Worm (Caenorhabditis elegans): ENCODE results near the gene fbxa-35.

The fbxa-35 gene

DNA sequence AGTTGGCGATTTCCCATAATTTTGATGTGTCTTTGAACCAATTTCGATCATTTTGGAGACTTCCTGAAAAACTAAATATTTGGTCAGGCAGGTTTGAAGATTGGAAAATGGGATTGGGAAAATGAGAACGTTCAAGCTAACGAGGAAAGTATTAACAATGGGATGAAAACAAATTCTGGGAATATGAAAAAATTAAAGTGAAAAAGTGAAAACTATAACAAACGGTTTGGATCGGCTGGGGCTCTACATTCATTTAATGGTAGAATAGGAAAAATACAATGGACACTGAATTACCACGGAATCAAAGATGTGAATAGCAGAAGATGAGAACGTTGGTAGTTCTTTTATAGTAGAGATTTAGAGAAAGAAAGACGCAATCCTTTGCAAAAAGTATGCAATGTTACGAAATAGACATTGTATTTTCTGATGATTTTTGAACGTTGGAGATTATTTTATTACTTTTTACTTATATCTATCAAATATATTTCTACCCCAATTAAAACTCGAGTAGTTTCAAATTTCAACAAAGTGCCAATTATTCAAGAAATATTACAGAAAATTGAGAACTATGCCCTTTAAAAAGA is 6.9 kb upstream of the fbxa-35 start, which contains the start of gene fbxa-50:
Gene fbxa-50, minus strand, starts transcription at position 51 of the 584 bp plus-strand sequence.
- no peak for TF ChIP-seq him-1 (tag; optimal IDR thresholded peaks at IDR 0.05)
- no peak for TF ChIP-seq dao-5 (tag; optimal IDR thresholded peaks at IDR 0.05)
- TF ChIP-seq W03F9.2 (tag; optimal IDR thresholded peaks at IDR 0.05) = no peak

DNA sequence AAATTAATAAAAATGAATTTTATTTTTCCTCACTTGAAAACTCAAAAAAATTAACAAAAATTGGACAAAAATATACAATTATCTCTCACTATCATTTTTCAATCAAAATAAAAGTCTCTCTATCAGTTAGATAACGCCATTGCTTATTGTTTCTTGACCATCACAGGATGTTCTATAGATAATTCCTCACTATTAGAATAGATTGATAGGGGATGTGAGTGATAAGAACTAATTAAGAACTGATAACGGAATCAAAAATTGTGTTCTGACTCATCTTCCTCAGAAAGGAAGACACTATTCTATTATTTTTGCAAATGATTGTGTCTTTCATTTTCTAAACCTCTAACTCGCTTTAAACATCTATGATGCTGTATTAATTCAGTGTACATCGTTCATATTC is 6.3 kb upstream of the fbxa-35 start:
- TF ChIP-seq dao-5 (tag; optimal IDR thresholded peaks at IDR 0.05) (no peak), him-1 (tag; optimal IDR thresholded peaks at IDR 0.05) (no peak), W03F9.2 (tag; optimal IDR thresholded peaks at IDR 0.05) (no peak)

DNA sequence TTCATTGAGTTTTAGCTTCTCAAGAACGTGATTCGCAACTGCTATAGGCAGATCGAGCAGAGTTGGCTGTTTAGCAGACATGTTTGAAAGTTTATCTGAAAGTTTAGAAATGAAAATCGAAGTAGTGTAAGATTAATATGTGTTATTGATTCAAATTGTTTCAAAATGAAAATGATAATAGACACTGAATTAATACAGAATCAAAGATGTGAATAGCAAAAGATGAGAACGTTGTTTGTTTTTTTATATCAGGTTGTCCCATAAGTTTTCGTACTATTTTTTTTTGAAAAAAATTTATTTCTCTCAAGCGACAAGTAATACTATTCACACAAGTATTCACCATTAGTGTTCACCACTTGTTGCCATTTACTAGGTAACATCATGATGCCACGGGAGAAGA is 2.3 kb upstream of the fbxa-35 start, which contains the start of gene fbxa-36:
Gene fbxa-36, minus strand, starts transcription at position 101 of the 400 bp plus-strand sequence.
- no peak for TF ChIP-seq dao-5 (tag; optimal IDR thresholded peaks at IDR 0.05)
- no peak for TF ChIP-seq him-1 (tag; optimal IDR thresholded peaks at IDR 0.05)
- TF ChIP-seq W03F9.2 (tag; optimal IDR thresholded peaks at IDR 0.05) = no peak

DNA sequence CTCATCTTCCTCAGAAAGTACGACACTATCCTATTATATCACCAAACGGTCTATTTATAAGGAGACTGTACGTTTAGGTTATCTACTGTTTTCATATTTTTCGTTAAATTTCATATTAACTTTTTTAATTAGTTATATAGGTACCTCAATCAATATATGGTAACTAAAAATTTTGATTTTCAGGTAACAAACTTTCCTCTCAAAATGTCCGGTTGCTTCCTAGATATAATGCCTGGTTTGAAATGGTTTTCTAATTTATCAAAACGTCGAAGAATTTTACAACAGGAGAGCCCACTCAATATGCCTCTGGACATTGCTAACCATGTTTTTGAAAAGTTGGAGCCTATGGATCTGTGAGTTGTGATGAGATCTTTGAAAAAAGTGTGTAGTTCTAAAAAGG is 2.1 kb downstream of the fbxa-35 start, which contains the start of gene fbxa-28:
Gene fbxa-28, plus strand, starts transcription at position 301 of the 400 bp plus-strand sequence.
- TF ChIP-seq him-1 (tag; optimal IDR thresholded peaks at IDR 0.05) (no peak), W03F9.2 (tag; optimal IDR thresholded peaks at IDR 0.05) (no peak), dao-5 (tag; optimal IDR thresholded peaks at IDR 0.05) (no peak)

DNA sequence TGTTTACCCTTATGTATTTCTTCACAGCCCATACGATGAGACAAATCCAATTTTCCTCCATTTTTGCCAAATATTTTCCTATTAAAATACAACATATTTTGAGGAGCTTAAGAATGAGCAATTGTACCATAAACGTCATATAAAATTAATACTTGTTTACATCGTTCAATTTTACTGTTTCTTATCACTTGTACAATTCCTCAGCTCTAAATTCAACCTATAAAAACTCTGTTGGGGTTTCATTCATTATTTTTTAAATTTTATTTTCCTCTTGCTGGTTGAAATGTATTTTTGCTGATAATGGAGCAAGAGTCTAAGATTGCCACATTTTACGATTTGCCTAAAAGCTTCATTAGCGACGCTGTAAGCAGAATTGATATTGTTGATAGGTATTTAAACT is 7.9 kb downstream of the fbxa-35 start, which contains the start of gene fbxa-75:
Gene fbxa-75, plus strand, starts transcription at position 301 of the 400 bp plus-strand sequence.
- TF ChIP-seq dao-5 (tag; optimal IDR thresholded peaks at IDR 0.05) (no peak), him-1 (tag; optimal IDR thresholded peaks at IDR 0.05) (no peak), W03F9.2 (tag; optimal IDR thresholded peaks at IDR 0.05) (no peak)

DNA sequence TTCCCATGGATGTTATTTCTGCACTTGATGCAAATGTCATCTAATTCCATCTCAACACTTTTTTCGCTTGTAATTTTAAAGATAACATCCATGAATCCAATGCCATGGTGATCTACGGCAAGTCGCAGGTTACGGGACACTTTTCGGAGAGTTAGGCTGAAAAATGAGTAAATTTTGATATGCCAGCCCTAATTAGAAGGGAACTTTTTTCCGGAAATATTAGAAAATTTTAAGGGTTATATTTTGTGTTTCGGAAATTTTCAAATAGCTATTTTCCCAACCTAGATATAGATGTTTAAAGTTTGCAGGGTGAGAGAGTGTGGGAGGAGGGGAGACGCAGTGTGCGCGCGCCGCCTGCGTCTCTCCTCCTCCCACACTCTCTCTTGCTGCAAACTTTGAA is 11.9 kb downstream of the fbxa-35 start:
- TF ChIP-seq dao-5 (tag; optimal IDR thresholded peaks at IDR 0.05) (no peak), W03F9.2 (tag; optimal IDR thresholded peaks at IDR 0.05) (no peak), him-1 (tag; optimal IDR thresholded peaks at IDR 0.05) (no peak)

DNA sequence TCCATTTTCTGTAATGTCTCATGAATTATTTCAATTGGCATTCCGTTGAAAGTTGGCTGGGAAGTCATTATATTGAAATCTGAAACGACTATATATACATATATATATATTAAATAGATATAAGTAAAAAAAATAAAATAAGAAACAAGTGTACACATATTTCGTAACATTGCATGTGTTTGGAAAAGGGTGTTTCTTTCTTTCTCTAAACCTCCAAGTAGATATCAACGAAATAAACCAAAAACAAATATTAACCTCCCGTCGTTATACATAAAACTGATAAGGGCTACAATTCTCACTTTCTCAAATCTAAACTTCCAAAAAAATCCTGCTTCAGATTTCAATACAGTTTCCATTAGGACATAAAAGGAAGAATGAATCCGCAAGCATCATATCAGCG is 12.7 kb downstream of the fbxa-35 start, which contains the start of gene fbxa-79:
Gene fbxa-79, minus strand, starts transcription at position 86 of the 400 bp plus-strand sequence.
- TF ChIP-seq W03F9.2 (tag; optimal IDR thresholded peaks at IDR 0.05) = no peak

DNA sequence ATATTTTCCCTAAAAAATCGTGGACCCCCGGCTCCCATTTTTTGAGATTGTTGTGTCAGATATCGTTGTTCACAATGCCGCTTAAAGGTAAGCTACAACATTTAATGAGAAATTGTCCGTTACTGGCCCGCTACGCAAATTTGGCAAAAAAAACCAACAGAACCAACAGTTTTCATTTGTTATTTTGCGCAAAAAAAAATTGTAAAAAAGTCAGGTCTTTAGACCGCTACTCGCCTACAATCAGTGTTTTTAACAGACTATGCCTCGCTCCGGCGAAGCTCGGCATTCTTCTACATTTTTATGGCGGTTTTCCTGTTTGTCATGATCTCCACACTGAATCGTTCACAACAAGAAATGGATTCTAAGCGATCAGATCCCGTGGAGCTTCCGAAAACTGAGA is 13.4 kb downstream of the fbxa-35 start, which contains the start of gene Y82E9BL.12:
Gene Y82E9BL.12, plus strand, starts transcription at position 301 of the 400 bp plus-strand sequence.
- TF ChIP-seq W03F9.2 (tag; optimal IDR thresholded peaks at IDR 0.05) = no peak
- no peak for TF ChIP-seq him-1 (tag; optimal IDR thresholded peaks at IDR 0.05)
- no peak for TF ChIP-seq dao-5 (tag; optimal IDR thresholded peaks at IDR 0.05)

DNA sequence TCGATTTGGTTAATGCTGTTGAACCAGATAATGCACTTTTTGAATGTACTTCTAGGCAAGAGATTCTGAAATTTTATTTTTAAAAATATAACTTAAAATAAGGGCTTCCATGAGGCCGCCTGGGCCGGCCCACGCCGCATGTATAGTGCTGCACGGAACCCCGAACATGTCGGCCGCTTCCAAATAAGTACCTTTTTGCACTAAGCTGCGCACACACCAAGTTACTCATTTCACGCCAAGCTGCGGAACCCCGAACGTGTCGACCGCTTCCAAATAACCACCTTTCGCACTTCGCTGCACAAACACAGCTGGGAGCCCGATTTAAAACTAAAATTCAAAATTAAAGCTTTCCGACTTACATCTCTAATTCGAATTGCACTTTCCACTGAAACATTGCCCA is 15.9 kb downstream of the fbxa-35 start:
- TF ChIP-seq him-1 (tag; optimal IDR thresholded peaks at IDR 0.05) = no peak
- TF ChIP-seq W03F9.2 (tag; optimal IDR thresholded peaks at IDR 0.05) = no peak
- TF ChIP-seq dao-5 (tag; optimal IDR thresholded peaks at IDR 0.05) = no peak

DNA sequence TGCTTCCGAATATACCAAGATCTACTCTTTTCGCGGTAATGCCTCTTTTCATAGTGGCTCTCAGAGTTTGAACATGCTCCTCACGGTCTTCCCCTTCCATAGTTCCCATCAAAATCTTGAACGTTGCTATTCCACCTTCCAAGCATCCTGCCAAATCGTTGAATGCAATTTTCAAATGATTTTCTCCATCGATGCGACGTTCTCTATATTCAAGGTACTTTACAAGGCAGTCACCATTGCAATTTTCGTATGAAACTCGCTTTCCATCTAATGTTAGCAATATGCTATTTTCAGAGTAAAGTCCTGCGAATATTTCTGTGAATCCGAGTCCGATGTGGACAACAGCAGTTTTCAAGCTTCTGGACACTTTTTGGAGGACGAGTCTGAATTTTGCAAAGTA is 18.8 kb downstream of the fbxa-35 start:
- TF ChIP-seq W03F9.2 (tag; optimal IDR thresholded peaks at IDR 0.05) = no peak
- no peak for TF ChIP-seq dao-5 (tag; optimal IDR thresholded peaks at IDR 0.05)
- no peak for TF ChIP-seq him-1 (tag; optimal IDR thresholded peaks at IDR 0.05)

DNA sequence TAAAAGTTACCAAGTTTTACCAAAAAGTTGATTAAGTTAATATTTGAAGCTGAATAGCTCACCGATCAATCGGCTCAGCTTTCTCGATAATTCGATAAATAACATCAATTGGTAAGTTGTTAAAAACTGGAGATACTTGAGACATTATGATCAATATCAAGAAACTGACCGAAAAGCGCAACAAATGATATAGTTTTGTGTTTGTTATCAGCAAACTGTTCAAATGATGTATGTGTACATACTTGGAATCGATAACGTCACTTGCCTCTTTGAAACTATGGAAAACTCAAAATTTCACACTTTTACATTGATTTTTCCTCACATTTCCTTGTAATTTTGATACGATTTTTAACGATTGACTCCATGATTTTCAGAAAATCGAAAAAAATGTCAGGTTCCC is 19.6 kb downstream of the fbxa-35 start, which contains the start of the genes fbxa-80 and fbxa-19:
Gene fbxa-80, minus strand, starts transcription at position 173 of the 400 bp plus-strand sequence.
Gene fbxa-19, plus strand, starts transcription at position 364 of the 400 bp plus-strand sequence.
- TF ChIP-seq W03F9.2 (tag; optimal IDR thresholded peaks at IDR 0.05) = no peak
- TF ChIP-seq him-1 (tag; optimal IDR thresholded peaks at IDR 0.05) = no peak
- no peak for TF ChIP-seq dao-5 (tag; optimal IDR thresholded peaks at IDR 0.05)

DNA sequence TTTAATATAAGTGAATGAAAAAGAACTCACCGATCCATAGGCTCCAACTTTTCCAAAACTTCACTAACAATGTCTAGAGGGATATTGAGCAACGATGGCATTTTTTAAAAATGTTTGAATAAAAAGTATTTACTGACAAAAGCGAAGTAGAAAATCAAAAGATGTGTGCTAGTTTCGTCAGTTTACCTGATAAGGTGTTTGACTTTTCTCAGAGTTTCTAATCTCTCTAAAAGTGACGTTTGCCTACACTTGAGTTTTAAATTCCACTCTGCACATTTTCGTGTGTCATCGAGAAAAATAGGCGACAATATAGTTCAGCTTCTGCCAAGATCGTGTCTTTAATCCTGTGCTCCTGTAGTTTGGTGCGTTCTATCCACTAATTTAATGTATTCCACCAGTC is 26.1 kb downstream of the fbxa-35 start, which contains the start of gene fbxa-15:
Gene fbxa-15, minus strand, starts transcription at position 101 of the 400 bp plus-strand sequence.
- no peak for TF ChIP-seq him-1 (tag; optimal IDR thresholded peaks at IDR 0.05)
- no peak for TF ChIP-seq dao-5 (tag; optimal IDR thresholded peaks at IDR 0.05)
- TF ChIP-seq W03F9.2 (tag; optimal IDR thresholded peaks at IDR 0.05) = no peak

DNA sequence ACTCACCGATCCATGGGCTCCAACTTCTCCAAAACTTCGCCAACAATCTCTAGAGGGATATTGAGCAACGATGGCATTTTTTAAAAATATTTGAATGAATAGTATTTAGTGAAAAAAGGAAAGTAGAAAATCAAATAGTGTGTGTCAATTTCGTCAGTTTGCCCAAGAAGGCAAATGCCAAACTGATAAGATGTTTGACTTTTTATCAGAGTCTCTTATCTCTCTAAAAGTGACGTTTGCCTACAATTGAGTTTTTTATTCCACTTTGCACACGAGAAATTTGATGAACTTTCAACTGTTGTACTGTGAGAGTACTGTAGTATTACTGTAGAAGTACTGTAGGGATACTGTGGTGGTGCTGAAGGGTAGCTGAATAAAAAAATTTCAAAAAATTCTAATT is 28.1 kb downstream of the fbxa-35 start:
- TF ChIP-seq dao-5 (tag; optimal IDR thresholded peaks at IDR 0.05) (no peak), W03F9.2 (tag; optimal IDR thresholded peaks at IDR 0.05) (no peak), him-1 (tag; optimal IDR thresholded peaks at IDR 0.05) (no peak)

DNA sequence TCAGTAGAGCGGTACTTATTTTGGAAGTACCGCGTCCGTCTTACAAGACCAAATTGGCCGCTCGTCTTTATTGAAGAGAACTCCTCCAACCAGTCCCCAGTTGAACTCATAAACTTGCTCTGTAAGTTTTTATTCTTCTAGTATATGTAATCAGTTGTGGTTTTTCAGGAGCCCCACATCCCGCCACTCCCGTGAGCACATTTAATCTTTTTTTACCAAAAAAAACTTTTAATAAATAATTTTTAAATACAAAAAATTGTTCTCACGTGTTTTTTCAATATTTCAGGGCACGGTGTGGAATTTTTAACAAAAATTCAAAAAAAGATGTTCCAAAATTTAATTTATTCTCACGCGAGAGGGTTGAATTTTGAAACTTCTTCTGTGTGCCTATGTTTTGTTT is 29.0 kb downstream of the fbxa-35 start, which contains the start of gene fbxa-14:
Gene fbxa-14, minus strand, starts transcription at position 101 of the 400 bp plus-strand sequence.
- TF ChIP-seq dao-5 (tag; optimal IDR thresholded peaks at IDR 0.05) = no peak
- TF ChIP-seq W03F9.2 (tag; optimal IDR thresholded peaks at IDR 0.05) = no peak
- TF ChIP-seq him-1 (tag; optimal IDR thresholded peaks at IDR 0.05) = no peak

All from whole organism, L4/young adult.